Worm (Caenorhabditis elegans): Measurements from ENCODE around the gene lys-6.

DNA sequence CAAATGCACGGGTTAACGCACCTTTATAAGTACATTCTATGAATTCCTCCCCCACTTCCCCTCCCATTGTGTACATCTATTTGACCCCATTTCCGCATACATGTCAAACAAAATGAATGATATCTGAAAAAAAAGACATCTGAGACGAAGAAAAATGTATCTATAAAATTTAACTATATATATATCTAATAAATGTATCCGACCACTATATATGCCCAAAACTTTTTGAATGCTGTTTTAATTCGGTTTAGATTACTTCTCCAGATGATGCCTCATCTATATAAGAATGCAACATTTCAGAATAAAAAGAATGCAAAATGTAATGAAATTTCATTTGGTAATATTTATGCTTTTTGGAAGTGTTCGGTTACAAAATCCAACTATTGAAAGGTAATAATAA is 49.3 kb downstream of the lys-6 start, which contains the start of gene rib-1:
- TF ChIP-seq him-1 (tag; optimal IDR thresholded peaks at IDR 0.05) = no peak
- no peak for TF ChIP-seq W03F9.2 (tag; optimal IDR thresholded peaks at IDR 0.05)

Measured in whole organism, L4/young adult.